Fruit fly (Drosophila melanogaster): ENCODE data around the gene Egfrap.

Egfrap gene

DNA sequence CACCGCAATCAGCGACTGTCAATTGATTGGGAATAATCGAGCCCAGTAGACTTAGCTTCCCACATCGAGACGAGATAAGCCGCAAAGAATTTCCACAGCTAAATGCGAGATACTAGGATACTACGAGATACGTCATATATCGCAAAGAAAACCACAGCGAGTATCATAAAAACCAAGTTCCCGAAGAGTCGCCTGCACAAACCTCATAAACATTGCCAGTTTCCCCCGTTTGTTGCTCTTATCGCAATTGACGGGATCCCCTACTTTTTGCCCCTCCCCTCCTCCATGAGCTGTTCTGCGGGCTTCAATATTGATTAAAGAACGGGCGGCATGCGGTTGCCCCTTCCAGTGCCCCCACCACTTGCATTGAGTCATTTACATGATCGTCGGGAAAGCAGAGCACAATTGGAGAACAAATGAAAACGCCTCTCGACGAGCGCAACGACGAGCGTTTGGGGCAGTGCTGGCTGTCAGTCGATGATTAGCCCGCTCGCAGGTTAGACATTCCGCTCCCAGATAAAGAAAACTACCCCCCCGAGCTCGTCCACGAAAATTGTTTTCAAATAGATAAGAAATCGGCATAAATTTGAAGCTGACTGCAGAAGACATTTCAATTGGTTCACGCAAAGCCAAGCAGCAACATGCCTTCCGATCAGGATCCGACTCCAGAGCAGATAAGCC, 28.3 kb downstream of the Egfrap start, which contains the start of gene CG32407 (continued):
- TF ChIP-seq CG34406 (GFP tag; optimal IDR thresholded peaks at IDR 0.05) (no peak), fd59A (GFP tag; optimal IDR thresholded peaks at IDR 0.05) (no peak), OdsH (GFP tag; optimal IDR thresholded peaks at IDR 0.05) (no peak), CG8632 (GFP tag; optimal IDR thresholded peaks at IDR 0.05) (no peak), Hr4 (GFP tag; optimal IDR thresholded peaks at IDR 0.05) (no peak), dsx (GFP tag; optimal IDR thresholded peaks at IDR 0.05; ENCODE audit: poor library complexity, severe bottlenecking) (no peak), fd85E (GFP tag; optimal IDR thresholded peaks at IDR 0.05) (no peak), Sox14 (GFP tag; optimal IDR thresholded peaks at IDR 0.05) (peak; percentile 35), achi (GFP tag; optimal IDR thresholded peaks at IDR 0.05) (no peak), net (GFP tag; optimal IDR thresholded peaks at IDR 0.05) (no peak), cyc (GFP tag; optimal IDR thresholded peaks at IDR 0.05) (no peak), topi (GFP tag; optimal IDR thresholded peaks at IDR 0.05) (no peak), CG11294 (GFP tag; IDR thresholded peaks at IDR 0.05) (no peak), Lpt (GFP tag; optimal IDR thresholded peaks at IDR 0.05) (no peak), CG3919 (GFP tag; optimal IDR thresholded peaks at IDR 0.05) (peak; percentile 18), CG6276 (GFP tag; optimal IDR thresholded peaks at IDR 0.05) (no peak), Sox15 (GFP tag; optimal IDR thresholded peaks at IDR 0.05) (no peak), acj6 (GFP tag; optimal IDR thresholded peaks at IDR 0.05) (no peak), pdm3 (GFP tag; optimal IDR thresholded peaks at IDR 0.05) (no peak), CG6854 (GFP tag; optimal IDR thresholded peaks at IDR 0.05) (no peak), salr (GFP tag; optimal IDR thresholded peaks at IDR 0.05) (no peak), Ets96B (tag; optimal IDR thresholded peaks at IDR 0.05) (no peak), Smox (GFP tag; optimal IDR thresholded peaks at IDR 0.05) (no peak), CG4318 (GFP tag; optimal IDR thresholded peaks at IDR 0.05) (no peak), Blimp-1 (GFP tag; optimal IDR thresholded peaks at IDR 0.05) (no peak), Met (GFP tag; optimal IDR thresholded peaks at IDR 0.05) (peak; percentile 6)

DNA sequence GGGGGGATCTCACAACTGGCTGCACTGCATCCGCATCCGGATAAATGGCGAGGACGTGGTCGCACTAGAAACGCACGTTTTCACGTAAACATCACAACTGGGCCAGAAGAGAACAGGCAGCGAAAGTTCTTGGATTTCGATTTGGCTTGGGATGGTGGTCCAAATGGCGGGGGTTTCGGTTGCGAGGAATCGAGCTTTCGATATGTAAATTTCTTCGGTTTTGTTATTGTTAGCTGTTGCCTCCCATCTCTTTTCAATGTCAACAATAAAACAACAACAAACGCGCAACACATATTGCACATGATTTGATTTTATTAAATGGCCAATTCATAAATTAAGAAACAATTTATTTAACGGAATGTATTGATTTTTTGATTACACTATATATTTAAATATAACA, 29.2 kb downstream of the Egfrap start, which contains the start of gene PXo:
Gene PXo (minus strand): TSS at position 101 of the 400 bp plus-strand sequence.
- TF ChIP-seq esn (GFP tag; optimal IDR thresholded peaks at IDR 0.05), result no peak
- no peak for TF ChIP-seq CG6792 (GFP tag; optimal IDR thresholded peaks at IDR 0.05)
- TF ChIP-seq CG11762 (GFP tag; optimal IDR thresholded peaks at IDR 0.05; ENCODE audit: insufficient read depth), result no peak
- TF ChIP-seq Eip78C (GFP tag), result no peak
- TF ChIP-seq pdm3 (GFP tag; optimal IDR thresholded peaks at IDR 0.05), result no peak
- TF ChIP-seq ss (GFP tag; optimal IDR thresholded peaks at IDR 0.05), result no peak
- TF ChIP-seq CG8319 (GFP tag; optimal IDR thresholded peaks at IDR 0.05), result no peak
- no peak for TF ChIP-seq CG8632 (GFP tag; optimal IDR thresholded peaks at IDR 0.05)
- TF ChIP-seq Eip75B (GFP tag; optimal IDR thresholded peaks at IDR 0.05), result no peak
- TF ChIP-seq CG9139 (GFP tag; optimal IDR thresholded peaks at IDR 0.05), result no peak
- no peak for TF ChIP-seq CG8119 (GFP tag; IDR thresholded peaks at IDR 0.05)
- TF ChIP-seq CG4318 (GFP tag; optimal IDR thresholded peaks at IDR 0.05), result no peak
- no peak for TF ChIP-seq fd85E (GFP tag; optimal IDR thresholded peaks at IDR 0.05)
- no peak for TF ChIP-seq fkh (GFP tag; optimal IDR thresholded peaks at IDR 0.05)
- TF ChIP-seq CG11294 (GFP tag; IDR thresholded peaks at IDR 0.05), result no peak
- TF ChIP-seq CG3919 (GFP tag; optimal IDR thresholded peaks at IDR 0.05), result no peak
- no peak for TF ChIP-seq CG32006 (GFP tag; optimal IDR thresholded peaks at IDR 0.05)
- TF ChIP-seq Sox15 (GFP tag; optimal IDR thresholded peaks at IDR 0.05), result no peak
- no peak for TF ChIP-seq Lpt (GFP tag; optimal IDR thresholded peaks at IDR 0.05)
- no peak for TF ChIP-seq CG31627 (GFP tag; optimal IDR thresholded peaks at IDR 0.05)

DNA sequence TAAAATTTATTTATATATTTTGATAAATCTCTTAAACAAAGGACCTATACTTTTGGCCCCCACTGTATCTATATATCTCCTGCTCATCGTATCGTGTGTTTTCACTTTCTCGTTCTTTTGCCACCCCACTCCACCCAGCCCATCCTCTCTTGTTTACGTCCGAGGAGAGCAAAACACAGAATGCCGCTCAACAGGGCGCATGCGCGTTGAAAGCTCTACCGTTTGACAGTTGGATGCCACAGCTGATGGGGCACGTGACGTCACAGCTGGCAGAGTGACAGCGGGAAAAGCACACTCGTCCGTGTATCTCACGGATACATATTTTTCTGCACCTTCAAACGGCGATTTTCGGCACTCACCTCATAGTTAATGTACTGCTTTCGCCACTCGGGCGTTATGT, 29.7 kb downstream of the Egfrap start:
- no peak for TF ChIP-seq dsx (GFP tag; optimal IDR thresholded peaks at IDR 0.05; ENCODE audit: poor library complexity, severe bottlenecking)
- no peak for TF ChIP-seq Eip93F (GFP tag; optimal IDR thresholded peaks at IDR 0.05)
- peak; percentile 61 for TF ChIP-seq achi (GFP tag; optimal IDR thresholded peaks at IDR 0.05)
- TF ChIP-seq dac (GFP tag; optimal IDR thresholded peaks at IDR 0.05), result no peak
- TF ChIP-seq CG4318 (GFP tag; optimal IDR thresholded peaks at IDR 0.05), result no peak
- TF ChIP-seq CG3032 (tag; optimal IDR thresholded peaks at IDR 0.05), result no peak
- TF ChIP-seq fd85E (GFP tag; optimal IDR thresholded peaks at IDR 0.05), result no peak
- TF ChIP-seq vri (GFP tag; optimal IDR thresholded peaks at IDR 0.05), result no peak
- 0 out of 3 replicates have a peak, but pooled peaks have one; percentile 20 for TF ChIP-seq eg (GFP tag; IDR thresholded peaks at IDR 0.05)
- TF ChIP-seq svp (GFP tag), result no peak

All from whole organism, prepupa.